Fruit fly (Drosophila melanogaster) whole organism, embryonic: Measurements from ENCODE around the gene et.

ENCODE experiments used
- Antp ChIP-seq: fragments of 200-800 bp; sonication (Bioruptor generic); optimal IDR thresholded peaks from 3 replicates; lab custom pipeline; 2016; ENCODE audit warnings: missing biosample characterization, missing genetic modification characterization
- Atf-2 ChIP-seq: fragments of 200-800 bp; sonication (Bioruptor generic); optimal IDR thresholded peaks from 2 replicates; lab custom pipeline; 2016; ENCODE audit warnings: missing biosample characterization, missing genetic modification characterization
- CG10209 ChIP-seq: fragments of 200-800 bp; sonication (Bioruptor generic); optimal IDR thresholded peaks from 3 replicates; lab custom pipeline; 2017; ENCODE audit warnings: missing biosample characterization, mild to moderate bottlenecking, missing genetic modification characterization, missing genetic modification reagents
- CG10274 ChIP-seq: fragments of 200-800 bp; sonication (Bioruptor generic); optimal IDR thresholded peaks from 3 replicates; lab custom pipeline; 2017; ENCODE audit warnings: missing biosample characterization, mild to moderate bottlenecking, missing genetic modification characterization
- CG10462 ChIP-seq: fragments of 200-800 bp; sonication (Bioruptor generic); optimal IDR thresholded peaks from 2 replicates; lab custom pipeline; 2016; ENCODE audit warnings: missing biosample characterization, missing genetic modification characterization
- CG10654 ChIP-seq: fragments of 200-800 bp; sonication (Bioruptor generic); optimal IDR thresholded peaks from 2 replicates; lab custom pipeline; 2016; ENCODE audit warnings: missing biosample characterization, missing genetic modification characterization
- CG10959 ChIP-seq: fragments of 200-800 bp; sonication (Bioruptor generic); IDR thresholded peaks from 2 replicates; pipeline ENCODE4 v1.3.6; 2022; ENCODE audit warnings: missing biosample characterization, missing genetic modification characterization
- CG11723 ChIP-seq: fragments of 200-800 bp; sonication (Bioruptor generic); optimal IDR thresholded peaks from 2 replicates; lab custom pipeline; 2017; ENCODE audit warnings: missing biosample characterization, mild to moderate bottlenecking, missing genetic modification characterization
- CG12219 ChIP-seq: fragments of 200-800 bp; sonication (Bioruptor generic); optimal IDR thresholded peaks from 3 replicates; lab custom pipeline; 2018; ENCODE audit warnings: missing biosample characterization, mild to moderate bottlenecking, missing genetic modification characterization
- CG12236 ChIP-seq: fragments of 200-800 bp; sonication (Bioruptor generic); optimal IDR thresholded peaks from 2 replicates; lab custom pipeline; 2016; ENCODE audit warnings: missing biosample characterization, missing genetic modification characterization
- CG13123 ChIP-seq: fragments of 200-800 bp; sonication (Bioruptor generic); optimal IDR thresholded peaks from 2 replicates; lab custom pipeline; 2016; ENCODE audit warnings: missing biosample characterization, missing genetic modification characterization
- CG13424 ChIP-seq: fragments of 200-800 bp; sonication (Bioruptor generic); optimal IDR thresholded peaks from 2 replicates; lab custom pipeline; 2019; ENCODE audit warnings: missing biosample characterization, mild to moderate bottlenecking, missing genetic modification characterization, moderate library complexity
- CG16815 ChIP-seq: fragments of 200-800 bp; sonication (Bioruptor generic); optimal IDR thresholded peaks from 3 replicates; lab custom pipeline; 2017; ENCODE audit warnings: missing biosample characterization, mild to moderate bottlenecking, missing genetic modification characterization
- CG17186 ChIP-seq: fragments of 200-800 bp; sonication (Bioruptor generic); optimal IDR thresholded peaks from 3 replicates; lab custom pipeline; 2017; ENCODE audit warnings: missing biosample characterization, missing genetic modification reagents, missing genetic modification characterization
- CG17568 ChIP-seq: fragments of 200-800 bp; sonication (Bioruptor generic); optimal IDR thresholded peaks from 2 replicates; lab custom pipeline; 2018; ENCODE audit warnings: missing biosample characterization, mild to moderate bottlenecking, missing genetic modification characterization, moderate library complexity
- CG17912 ChIP-seq: fragments of 200-800 bp; sonication (Bioruptor generic); optimal IDR thresholded peaks from 2 replicates; lab custom pipeline; 2018; ENCODE audit warnings: missing biosample characterization, mild to moderate bottlenecking, missing genetic modification characterization
- CG1792 ChIP-seq: fragments of 200-800 bp; sonication (Bioruptor generic); optimal IDR thresholded peaks from 2 replicates; lab custom pipeline; 2016; ENCODE audit warnings: missing biosample characterization, missing genetic modification characterization
- CG2129 ChIP-seq: fragments of 200-800 bp; sonication (Bioruptor generic); IDR thresholded peaks from 2 replicates; pipeline ENCODE4 v1.3.6; 2022; ENCODE audit warnings: missing biosample characterization, missing genetic modification characterization; ENCODE audit not compliant: partially characterized antibody
- CG30403 ChIP-seq: fragments of 200-800 bp; sonication (Bioruptor generic); optimal IDR thresholded peaks from 3 replicates; lab custom pipeline; 2016; ENCODE audit warnings: missing biosample characterization, missing genetic modification characterization
- CG33213 ChIP-seq: fragments of 200-800 bp; sonication (Bioruptor generic); optimal IDR thresholded peaks from 3 replicates; lab custom pipeline; 2016; ENCODE audit warnings: missing biosample characterization, missing genetic modification characterization
- CG4360 ChIP-seq: fragments of 200-800 bp; sonication (Bioruptor generic); IDR thresholded peaks from 2 replicates; pipeline ENCODE4 v1.3.6; 2022; ENCODE audit warnings: missing biosample characterization, missing genetic modification characterization
- CG4424 ChIP-seq: fragments of 200-800 bp; sonication (Bioruptor generic); optimal IDR thresholded peaks from 3 replicates; lab custom pipeline; 2016; ENCODE audit warnings: missing biosample characterization, missing genetic modification characterization
- CG9727 ChIP-seq: fragments of 200-800 bp; sonication (Bioruptor generic); optimal IDR thresholded peaks from 3 replicates; lab custom pipeline; 2017; ENCODE audit warnings: missing biosample characterization, mild to moderate bottlenecking, missing genetic modification characterization
- Doc2 ChIP-seq: fragments of 200-800 bp; sonication (Bioruptor generic); IDR thresholded peaks from 2 replicates; pipeline ENCODE4 v1.3.6; 2022; ENCODE audit warnings: missing biosample characterization, missing genetic modification characterization
- Elba2 ChIP-seq: fragments of 200-800 bp; sonication (Bioruptor generic); optimal IDR thresholded peaks from 3 replicates; lab custom pipeline; 2016; ENCODE audit warnings: missing biosample characterization, missing genetic modification characterization
- HLH54F ChIP-seq: fragments of 200-800 bp; sonication (Bioruptor generic); optimal IDR thresholded peaks from 3 replicates; lab custom pipeline; 2016; ENCODE audit warnings: missing biosample characterization, missing genetic modification characterization
- Kr ChIP-seq: fragments of 200-800 bp; sonication (Bioruptor generic); optimal IDR thresholded peaks from 2 replicates; lab custom pipeline; 2017; ENCODE audit warnings: missing biosample characterization, mild to moderate bottlenecking, missing genetic modification characterization
- Vsx1 ChIP-seq: fragments of 200-800 bp; sonication (Bioruptor generic); optimal IDR thresholded peaks from 2 replicates; lab custom pipeline; 2017; ENCODE audit warnings: missing biosample characterization, mild to moderate bottlenecking, missing genetic modification characterization, missing genetic modification reagents
- Xbp1 ChIP-seq: fragments of 200-800 bp; sonication (Bioruptor generic); optimal IDR thresholded peaks from 3 replicates; lab custom pipeline; 2016; ENCODE audit warnings: missing biosample characterization, mild to moderate bottlenecking, missing genetic modification characterization
- al ChIP-seq: fragments of 200-800 bp; sonication (Bioruptor generic); IDR thresholded peaks from 2 replicates; pipeline ENCODE4 v1.3.6; 2022; ENCODE audit warnings: missing biosample characterization, missing genetic modification characterization
- amos ChIP-seq: fragments of 200-800 bp; sonication (Bioruptor generic); IDR thresholded peaks from 2 replicates; pipeline ENCODE4 v1.3.6; 2022; ENCODE audit warnings: missing biosample characterization, missing genetic modification characterization; ENCODE audit not compliant: partially characterized antibody
- aop ChIP-seq: fragments of 200-800 bp; sonication (Bioruptor generic); IDR thresholded peaks from 2 replicates; pipeline ENCODE4 v1.3.6; 2022; ENCODE audit warnings: missing biosample characterization, missing genetic modification characterization
- az2 ChIP-seq: fragments of 200-800 bp; sonication (Bioruptor generic); optimal IDR thresholded peaks from 3 replicates; lab custom pipeline; 2016; ENCODE audit warnings: missing biosample characterization, missing genetic modification characterization
- bab2 ChIP-seq: fragments of 200-800 bp; sonication (Bioruptor generic); optimal IDR thresholded peaks from 2 replicates; lab custom pipeline; 2016; ENCODE audit warnings: missing biosample characterization, missing genetic modification characterization
- bowl ChIP-seq: fragments of 200-800 bp; sonication (Bioruptor generic); IDR thresholded peaks from 2 replicates; pipeline ENCODE4 v1.3.6; 2022; ENCODE audit warnings: missing biosample characterization, missing genetic modification characterization
- dmrt11E ChIP-seq: fragments of 200-800 bp; sonication (Bioruptor generic); optimal IDR thresholded peaks from 3 replicates; lab custom pipeline; 2018; ENCODE audit warnings: missing biosample characterization, mild to moderate bottlenecking, missing genetic modification characterization, moderate library complexity
- grn ChIP-seq: fragments of 200-800 bp; sonication (Bioruptor generic); optimal IDR thresholded peaks from 3 replicates; lab custom pipeline; 2017; ENCODE audit warnings: missing biosample characterization, missing genetic modification characterization
- hth ChIP-seq: fragments of >200 bp; optimal IDR thresholded peaks from 2 replicates; lab custom pipeline; 2017; ENCODE audit warnings: inconsistent platforms
- ind ChIP-seq: fragments of 200-800 bp; sonication (Bioruptor generic); optimal IDR thresholded peaks from 3 replicates; lab custom pipeline; 2016; ENCODE audit warnings: missing biosample characterization, missing genetic modification characterization
- jing ChIP-seq: fragments of 200-800 bp; sonication (Bioruptor generic); optimal IDR thresholded peaks from 2 replicates; lab custom pipeline; 2018; ENCODE audit warnings: missing biosample characterization, mild to moderate bottlenecking, missing genetic modification characterization
- mirr ChIP-seq: fragments of 200-800 bp; sonication (Bioruptor generic); optimal IDR thresholded peaks from 3 replicates; lab custom pipeline; 2018; ENCODE audit warnings: missing biosample characterization, mild to moderate bottlenecking, missing genetic modification characterization
- nau ChIP-seq: fragments of 200-800 bp; sonication (Bioruptor generic); optimal IDR thresholded peaks from 3 replicates; lab custom pipeline; 2017; ENCODE audit warnings: missing biosample characterization, mild to moderate bottlenecking, missing genetic modification characterization, missing genetic modification reagents
- nerfin-1 ChIP-seq: fragments of 200-800 bp; sonication (Bioruptor generic); optimal IDR thresholded peaks from 3 replicates; lab custom pipeline; 2019; ENCODE audit warnings: missing biosample characterization, mild to moderate bottlenecking, missing genetic modification characterization, moderate library complexity
- phol ChIP-seq: fragments of 200-800 bp; sonication (Bioruptor generic); optimal IDR thresholded peaks from 3 replicates; lab custom pipeline; 2018; ENCODE audit warnings: missing biosample characterization, mild to moderate bottlenecking, missing genetic modification characterization, moderate library complexity
- sens-2 ChIP-seq: fragments of 200-800 bp; sonication (Bioruptor generic); IDR thresholded peaks from 2 replicates; pipeline ENCODE4 v1.3.6; 2022; ENCODE audit warnings: missing biosample characterization, missing genetic modification characterization
- sob ChIP-seq: fragments of 200-800 bp; sonication (Bioruptor generic); IDR thresholded peaks from 2 replicates; pipeline ENCODE4 v1.3.6; 2022; ENCODE audit warnings: missing biosample characterization, missing genetic modification characterization
- sug ChIP-seq: fragments of 200-800 bp; optimal IDR thresholded peaks from 2 replicates; lab custom pipeline; 2019; ENCODE audit warnings: missing biosample characterization, mild to moderate bottlenecking, missing genetic modification characterization, moderate library complexity
- twi ChIP-seq: fragments of 200-800 bp; optimal IDR thresholded peaks from 2 replicates; lab custom pipeline; 2019; ENCODE audit warnings: missing biosample characterization, mild to moderate bottlenecking, missing genetic modification characterization, moderate library complexity
- usp ChIP-seq: fragments of >200 bp; optimal IDR thresholded peaks from 2 replicates; lab custom pipeline; 2017; ENCODE audit warnings: missing biosample characterization, missing genetic modification characterization
- wdn ChIP-seq: fragments of 200-800 bp; sonication (Bioruptor generic); IDR thresholded peaks from 2 replicates; pipeline ENCODE4 v1.3.6; 2022; ENCODE audit warnings: missing biosample characterization, missing genetic modification characterization

et gene

DNA sequence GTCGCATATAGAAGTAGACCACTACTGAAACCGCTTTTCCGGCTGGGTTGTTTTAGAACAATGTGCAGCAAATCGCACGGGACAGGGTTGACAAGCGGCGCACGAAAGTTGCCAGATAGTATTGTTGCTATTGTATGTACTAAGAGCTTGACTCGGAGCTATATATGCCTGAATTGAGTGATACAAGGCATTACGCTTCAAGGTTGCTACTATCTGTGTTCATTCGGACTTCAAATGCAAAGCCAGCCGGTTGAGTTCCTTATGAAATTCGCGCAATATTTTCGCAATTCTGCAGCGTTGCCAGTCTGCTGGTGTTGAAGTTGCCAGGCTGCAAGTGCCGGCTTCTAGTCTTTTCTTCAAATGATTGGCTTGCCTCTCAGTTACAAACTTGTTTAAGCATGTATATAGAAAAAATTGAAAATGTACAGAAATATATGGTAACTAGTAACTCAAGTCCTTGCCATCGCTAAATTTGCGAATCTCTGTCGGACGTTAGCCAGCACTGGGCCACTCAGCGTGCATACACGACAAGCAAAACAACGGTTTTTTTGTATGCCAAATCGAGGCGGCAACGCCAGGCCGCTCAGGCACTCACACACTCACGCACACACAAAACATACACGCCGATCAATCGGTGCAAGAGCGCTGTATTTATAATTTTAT lies 23.8 kb downstream of the et start, which contains the start of the genes Ranbp21 and Elys (continued):
- TF ChIP-seq amos (peak; percentile 55; the same call in 1 of the 2 replicates), CG33213 (GFP tag; lab: Kevin White, UChicago) (no peak), CG11723 (no peak), CG30403 (GFP tag; lab: Kevin White, UChicago) (peak; percentile 71), Doc2 (no peak), usp (GFP tag; lab: Kevin White, UChicago) (no peak), dmrt11E (tag; lab: Kevin White, UChicago) (peak; percentile 45), twi (no peak), nau (no peak), CG1792 (GFP tag; lab: Kevin White, UChicago) (peak; percentile 55), sens-2 (GFP tag; lab: Robert Waterston, UW) (no peak), CG17912 (GFP tag; lab: Kevin White, UChicago) (no peak), jing (GFP tag; lab: Kevin White, UChicago) (no peak), CG4424 (GFP tag; lab: Kevin White, UChicago) (no peak), CG13424 (tag; lab: Kevin White, UChicago) (peak; percentile 36), grn (no peak), Antp (GFP tag; lab: Kevin White, UChicago) (peak; percentile 72), CG10654 (GFP tag; lab: Kevin White, UChicago) (no peak), phol (peak; percentile 59), sug (tag; lab: Kevin White, UChicago) (no peak), CG4360 (GFP tag; lab: Robert Waterston, UW) (no peak), CG10462 (GFP tag; lab: Kevin White, UChicago) (peak; percentile 77), CG10959 (GFP tag; lab: Robert Waterston, UW) (peak; percentile 39; the same call in 1 of the 2 replicates), HLH54F (GFP tag; lab: Kevin White, UChicago) (peak; percentile 76), ind (GFP tag; lab: Kevin White, UChicago) (peak; percentile 59), bab2 (peak; percentile 68), Vsx1 (GFP tag; lab: Kevin White, UChicago) (no peak), Kr (no peak), CG10274 (GFP tag; lab: Kevin White, UChicago) (no peak), CG10209 (peak; percentile 38), CG16815 (GFP tag; lab: Kevin White, UChicago) (no peak), Elba2 (no peak), hth (lab: Kevin White, UChicago) (no peak), CG17186 (GFP tag; lab: Kevin White, UChicago) (peak; percentile 12), mirr (no peak), Xbp1 (GFP tag; lab: Kevin White, UChicago) (peak; percentile 67), nerfin-1 (tag; lab: Kevin White, UChicago) (no peak), al (GFP tag; lab: Robert Waterston, UW) (peak; percentile 49; the same call in 1 of the 2 replicates), aop (GFP tag; lab: Robert Waterston, UW) (no peak), bowl (GFP tag; lab: Robert Waterston, UW) (no peak), CG12236 (GFP tag; lab: Kevin White, UChicago) (no peak), az2 (GFP tag; lab: Kevin White, UChicago) (peak; percentile 45), CG12219 (no peak), CG17568 (GFP tag; lab: Kevin White, UChicago) (no peak), CG2129 (GFP tag; lab: Robert Waterston, UW) (no peak), wdn (0 out of 2 replicates have a peak, but pooled peaks have one; percentile 14), CG9727 (peak; percentile 59), sob (GFP tag; lab: Robert Waterston, UW) (peak; percentile 41; the same call in 1 of the 2 replicates), CG13123 (GFP tag; lab: Kevin White, UChicago) (no peak), Atf-2 (GFP tag; lab: Kevin White, UChicago) (no peak)
